Fruit fly (Drosophila melanogaster): ENCODE measurements around the gene mRpS22.

The mRpS22 gene

dm6 chr3R:27919385-27919789 lies 2.7 kb downstream of the mRpS22 start, which contains the start of gene Boh1 (continued):
- TF ChIP-seq Hr39 (GFP tag; optimal IDR thresholded peaks at IDR 0.05) (no peak), Eip78C (GFP tag) (peak; percentile 77), lz (GFP tag; optimal IDR thresholded peaks at IDR 0.05) (peak; percentile 19), salr (GFP tag; optimal IDR thresholded peaks at IDR 0.05) (peak in 1 of 2 experiments; percentile 20), CG11902 (GFP tag; optimal IDR thresholded peaks at IDR 0.05) (no peak), ss (GFP tag; optimal IDR thresholded peaks at IDR 0.05) (no peak), spab (GFP tag; optimal IDR thresholded peaks at IDR 0.05) (no peak), CG8319 (GFP tag; optimal IDR thresholded peaks at IDR 0.05) (no peak), CG32006 (GFP tag; optimal IDR thresholded peaks at IDR 0.05) (no peak), CG7368 (GFP tag; optimal IDR thresholded peaks at IDR 0.05) (no peak), CG11762 (GFP tag; optimal IDR thresholded peaks at IDR 0.05; ENCODE audit: insufficient read depth) (no peak), CG1621 (tag; optimal IDR thresholded peaks at IDR 0.05) (no peak), CG6792 (GFP tag; optimal IDR thresholded peaks at IDR 0.05) (peak; percentile 11)

dm6 chr3R:27920883-27921282 lies 4.2 kb downstream of the mRpS22 start, which contains the start of gene CG12259:
Gene CG12259, minus strand, starts transcription at chr3R:27921089.
- TF ChIP-seq fkh (GFP tag; optimal IDR thresholded peaks at IDR 0.05) (peak; percentile 85), Ets21C (GFP tag; optimal IDR thresholded peaks at IDR 0.05) (no peak), Eip78C (GFP tag) (peak; percentile 26), esn (GFP tag; optimal IDR thresholded peaks at IDR 0.05) (peak; percentile 13), dsx (GFP tag; optimal IDR thresholded peaks at IDR 0.05; ENCODE audit: poor library complexity, severe bottlenecking) (no peak), CG3032 (tag; optimal IDR thresholded peaks at IDR 0.05) (no peak), CG34406 (GFP tag; optimal IDR thresholded peaks at IDR 0.05) (no peak)

- TF ChIP-seq Sox14 (GFP tag; optimal IDR thresholded peaks at IDR 0.05) (no peak), Hr39 (GFP tag; optimal IDR thresholded peaks at IDR 0.05) (no peak), lz (GFP tag; optimal IDR thresholded peaks at IDR 0.05) (no peak), OdsH (GFP tag; optimal IDR thresholded peaks at IDR 0.05) (no peak), CG1621 (tag; optimal IDR thresholded peaks at IDR 0.05) (no peak), cyc (GFP tag; optimal IDR thresholded peaks at IDR 0.05) (no peak), CG10669 (GFP tag; optimal IDR thresholded peaks at IDR 0.05) (no peak)
Measured at dm6 chr3R:27921982-27922672, 5.4 kb downstream of the mRpS22 start, which contains the start of gene BCAS2. Gene BCAS2, minus strand, starts transcription at chr3R:27922356.

DNA sequence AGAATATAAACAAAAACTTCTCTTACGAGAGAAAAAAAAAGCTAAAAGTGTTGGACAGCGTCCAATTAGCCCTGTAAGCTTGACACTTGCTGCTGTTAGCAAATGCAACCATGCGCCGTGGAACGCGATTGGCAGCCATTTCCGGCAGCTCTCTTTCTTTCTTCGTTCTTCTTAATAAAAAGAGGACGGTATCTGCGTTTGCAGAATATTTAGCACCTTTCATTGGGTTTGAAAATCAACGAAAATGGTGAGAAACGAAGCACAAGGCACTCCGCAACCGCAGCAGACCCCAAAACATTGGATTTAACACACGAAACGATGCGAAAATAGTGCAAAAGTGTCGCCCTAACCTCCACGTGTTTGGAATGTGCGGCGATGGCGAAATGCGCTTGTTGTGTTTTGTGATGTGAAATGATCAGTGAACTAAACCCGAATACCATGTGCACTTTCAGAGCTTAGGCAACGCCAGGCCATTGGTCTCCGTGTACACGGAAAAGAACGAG lies 6.0 kb downstream of the mRpS22 start, which contains the start of gene RpL4:
RpL4 (plus strand) TSS at position 149 of the 503 bp plus-strand sequence.
- TF ChIP-seq CG8119 (GFP tag; IDR thresholded peaks at IDR 0.05): no peak
- peak; percentile 80 for TF ChIP-seq lz (GFP tag; optimal IDR thresholded peaks at IDR 0.05)
- peak; percentile 85 for TF ChIP-seq esn (GFP tag; optimal IDR thresholded peaks at IDR 0.05)
- peak; percentile 87 for TF ChIP-seq net (GFP tag; optimal IDR thresholded peaks at IDR 0.05)
- peak; percentile 59 for TF ChIP-seq fd59A (GFP tag; optimal IDR thresholded peaks at IDR 0.05)
- TF ChIP-seq Gug (GFP tag; IDR thresholded peaks at IDR 0.05): no peak
- TF ChIP-seq fd85E (GFP tag; optimal IDR thresholded peaks at IDR 0.05): peak; percentile 53
- TF ChIP-seq CG8632 (GFP tag; optimal IDR thresholded peaks at IDR 0.05): peak; percentile 77
- TF ChIP-seq acj6 (GFP tag; optimal IDR thresholded peaks at IDR 0.05): peak; percentile 77
- no peak for TF ChIP-seq CG4318 (GFP tag; optimal IDR thresholded peaks at IDR 0.05)
- peak; percentile 17 for TF ChIP-seq Ets21C (GFP tag; optimal IDR thresholded peaks at IDR 0.05)
- TF ChIP-seq pdm3 (GFP tag; optimal IDR thresholded peaks at IDR 0.05): peak; percentile 74
- peak; percentile 13 for TF ChIP-seq CG6276 (GFP tag; optimal IDR thresholded peaks at IDR 0.05)
- peak; percentile 78 for TF ChIP-seq CG34406 (GFP tag; optimal IDR thresholded peaks at IDR 0.05)
- peak; percentile 95 for TF ChIP-seq Eip78C (GFP tag)
- TF ChIP-seq CG6163 (GFP tag; IDR thresholded peaks at IDR 0.05): peak; percentile 89
- TF ChIP-seq Eip93F (GFP tag; optimal IDR thresholded peaks at IDR 0.05): no peak
- peak; percentile 79 for TF ChIP-seq vri (GFP tag; optimal IDR thresholded peaks at IDR 0.05)
- TF ChIP-seq ss (GFP tag; optimal IDR thresholded peaks at IDR 0.05): peak; percentile 58 to 87
- TF ChIP-seq dac (GFP tag; optimal IDR thresholded peaks at IDR 0.05): peak; percentile 40
- peak; percentile 52 for TF ChIP-seq CG32006 (GFP tag; optimal IDR thresholded peaks at IDR 0.05)
- peak; percentile 72 for TF ChIP-seq CG31627 (GFP tag; optimal IDR thresholded peaks at IDR 0.05)
- TF ChIP-seq achi (GFP tag; optimal IDR thresholded peaks at IDR 0.05): peak; percentile 99
- peak; percentile 89 for TF ChIP-seq CG6854 (GFP tag; optimal IDR thresholded peaks at IDR 0.05)
- TF ChIP-seq CG7368 (GFP tag; optimal IDR thresholded peaks at IDR 0.05): peak; percentile 67
- TF ChIP-seq Eip75B (GFP tag; optimal IDR thresholded peaks at IDR 0.05): peak; percentile 71
- TF ChIP-seq Blimp-1 (GFP tag; optimal IDR thresholded peaks at IDR 0.05): peak; percentile 52
- peak; percentile 50 for TF ChIP-seq CG8319 (GFP tag; optimal IDR thresholded peaks at IDR 0.05)
- peak; percentile 59 for TF ChIP-seq CG6808 (GFP tag; optimal IDR thresholded peaks at IDR 0.05)

Measured in whole organism, prepupa.